Worm (Caenorhabditis elegans): ENCODE measurements around the gene hlh-10.

ce11 chrV:9254012-9254696 is 27.9 kb downstream of the hlh-10 start, which contains the start of gene F07C3.9:
- TF ChIP-seq F13H6.1 (tag; optimal IDR thresholded peaks at IDR 0.05) (no peak), T23F11.4 (GFP tag; optimal IDR thresholded peaks at IDR 0.05) (no peak)
